Fruit fly (Drosophila melanogaster): ENCODE measurements around the gene CG33725.

DNA sequence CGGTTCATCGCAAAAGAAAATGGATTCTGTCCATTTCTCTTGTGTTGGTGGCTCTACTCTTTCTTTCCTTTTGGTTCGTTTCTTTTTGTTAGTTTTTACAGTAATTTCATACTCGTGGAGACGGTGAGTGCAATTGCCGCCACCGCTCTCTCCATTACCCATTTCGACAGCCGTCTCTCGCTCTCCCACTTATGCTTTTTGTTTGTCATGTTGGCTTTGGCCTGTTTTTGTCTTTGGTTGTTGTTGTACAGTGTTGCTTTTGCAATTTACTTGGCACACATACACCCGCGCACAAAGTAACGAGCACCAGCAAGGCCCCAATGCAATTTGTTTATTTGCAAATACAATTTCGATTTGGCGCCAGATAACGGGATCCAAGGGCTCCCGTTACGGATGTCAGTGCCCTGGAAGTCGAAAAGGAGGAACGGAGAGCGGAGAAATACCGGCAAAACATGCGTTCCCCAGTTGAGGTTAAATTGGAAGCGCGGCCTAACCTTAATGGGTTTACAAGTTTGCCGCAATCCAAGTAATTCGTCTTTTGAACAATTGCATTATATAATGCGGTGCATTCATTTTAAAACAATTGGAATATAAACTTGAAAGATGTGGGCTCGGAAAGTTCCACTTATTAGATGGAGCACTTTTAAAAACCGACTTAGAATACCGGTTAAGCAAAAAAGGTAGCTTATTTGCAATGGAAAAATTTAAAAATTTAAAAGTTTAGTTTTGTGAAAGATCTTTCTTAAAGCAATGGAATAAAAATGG is 33.5 kb downstream of the CG33725 start:
- no peak for TF ChIP-seq dsf (GFP tag; optimal IDR thresholded peaks at IDR 0.05; ENCODE audit: borderline replicate concordance)
- no peak for TF ChIP-seq Myc (optimal IDR thresholded peaks at IDR 0.05)
